Worm (Caenorhabditis elegans) whole organism, late embryonic: ENCODE measurements around the gene tba-8.

Experiments
- K09A11.1 ChIP-seq: sonication (generic microtip); optimal IDR thresholded peaks from 2 replicates; lab custom pipeline; 2017; ENCODE audit warnings: antibody characterized with exemption, mild to moderate bottlenecking, missing genetic modification characterization, missing compliant biosample characterization; ENCODE audit not compliant: insufficient read depth
- Y22D7AL.16 ChIP-seq: sonication (generic microtip); optimal IDR thresholded peaks from 2 replicates; lab custom pipeline; 2016; ENCODE audit warnings: missing genetic modification characterization, missing compliant biosample characterization
- ceh-14 ChIP-seq: sonication (generic microtip); optimal IDR thresholded peaks from 2 replicates; lab custom pipeline; 2016; ENCODE audit warnings: missing genotype, missing genetic modification characterization, missing compliant biosample characterization
- ceh-30 ChIP-seq: fragments of 150-350 bp; optimal IDR thresholded peaks from 2 replicates; lab custom pipeline; 2014; ENCODE audit warnings: missing biosample characterization, missing genetic modification characterization
- ceh-34 ChIP-seq: sonication (generic microtip); optimal IDR thresholded peaks from 2 replicates; lab custom pipeline; 2016; ENCODE audit warnings: mild to moderate bottlenecking, missing genetic modification characterization, missing compliant biosample characterization
- dmd-4 ChIP-seq: sonication (generic microtip); optimal IDR thresholded peaks from 2 replicates; lab custom pipeline; 2016; ENCODE audit warnings: borderline replicate concordance, missing genetic modification characterization, missing compliant biosample characterization
- elt-2 ChIP-seq: sonication (generic microtip); optimal IDR thresholded peaks from 2 replicates; lab custom pipeline; 2016; ENCODE audit warnings: missing genetic modification reagents, missing genetic modification characterization, missing compliant biosample characterization
- elt-4 ChIP-seq: sonication (generic microtip); optimal IDR thresholded peaks from 2 replicates; lab custom pipeline; 2016; ENCODE audit warnings: missing genetic modification characterization, missing compliant biosample characterization
- lin-11 ChIP-seq: fragments of 200-800 bp; sonication (Bioruptor generic); optimal IDR thresholded peaks from 2 replicates; lab custom pipeline; 2018; ENCODE audit warnings: mild to moderate bottlenecking, missing genetic modification characterization, missing compliant biosample characterization
- madf-2 ChIP-seq: sonication (generic microtip); optimal IDR thresholded peaks from 2 replicates; lab custom pipeline; 2017; ENCODE audit warnings: missing genetic modification characterization, missing compliant biosample characterization
- nhr-11 ChIP-seq: fragments of 150-350 bp; optimal IDR thresholded peaks from 2 replicates; lab custom pipeline; 2014; ENCODE audit warnings: missing biosample characterization, missing genetic modification characterization
- pax-1 ChIP-seq: fragments of 150-350 bp; optimal IDR thresholded peaks from 2 replicates; lab custom pipeline; 2014; ENCODE audit warnings: missing biosample characterization, missing genetic modification characterization
- unc-3 ChIP-seq, 2 experiments: fragments of 200-800 bp in 1 of 2; sonication (Bioruptor generic) in 1 of 2; sonication (generic microtip) in 1 of 2; conservative IDR thresholded peaks in 1 of 2; optimal IDR thresholded peaks in 1 of 2; 2 replicates each; pipeline versions ENCODE4 v1.3.6 to Lab custom; 2016 to 2022; ENCODE audit warnings: missing compliant biosample characterization in 2 of 2, missing genetic modification characterization in 2 of 2, missing genetic modification reagents in 1 of 2

DNA sequence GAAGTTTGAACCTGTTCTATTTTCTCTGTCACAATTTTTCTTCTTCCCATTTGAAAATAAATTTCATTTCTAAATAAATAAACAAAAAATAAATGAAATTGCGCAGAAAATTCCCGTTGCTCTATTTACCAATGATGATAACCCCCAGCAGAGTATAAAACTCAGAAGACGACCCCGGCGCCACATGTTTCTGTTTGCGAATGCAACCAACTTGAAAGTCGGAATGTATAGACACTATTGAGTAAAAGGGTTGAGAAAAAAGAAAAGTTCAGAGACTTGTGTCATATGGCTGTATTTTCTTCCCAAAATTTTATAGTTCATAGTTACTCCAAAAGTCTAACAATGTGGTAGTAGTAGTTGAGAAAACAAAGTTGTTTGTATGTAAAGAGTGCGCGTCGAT is 46.5 kb downstream of the tba-8 start:
- no peak for TF ChIP-seq ceh-34 (tag; lab: Kevin White, UChicago)
- TF ChIP-seq elt-2 (tag; lab: Kevin White, UChicago): no peak
- TF ChIP-seq dmd-4 (tag; lab: Kevin White, UChicago): no peak
- no peak for TF ChIP-seq ceh-30 (tag; lab: Kevin White, UChicago)
- no peak for TF ChIP-seq nhr-11 (tag; lab: Kevin White, UChicago)
- TF ChIP-seq K09A11.1 (tag; lab: Kevin White, UChicago): no peak
- TF ChIP-seq lin-11 (tag; lab: Kevin White, UChicago): no peak
- no peak for TF ChIP-seq elt-4
- TF ChIP-seq unc-3 (GFP tag; conservative IDR thresholded peaks at IDR 0.05; lab: Robert Waterston, UW): no peak
- no peak for TF ChIP-seq unc-3 (tag; optimal IDR thresholded peaks at IDR 0.05; lab: Kevin White, UChicago)
- no peak for TF ChIP-seq pax-1 (tag; lab: Kevin White, UChicago)
- TF ChIP-seq ceh-14 (tag; lab: Kevin White, UChicago): no peak
- no peak for TF ChIP-seq madf-2 (tag; lab: Kevin White, UChicago)
- TF ChIP-seq Y22D7AL.16 (tag; lab: Kevin White, UChicago): no peak
